Fruit fly (Drosophila melanogaster) whole organism, wandering third instar larva: Measurements from ENCODE around the gene CG15211.

Experiments used
- CG32264 ChIP-seq: fragments of 200-800 bp; sonication (Bioruptor generic); optimal IDR thresholded peaks from 2 replicates; lab custom pipeline; 2016; ENCODE audit warnings: missing biosample characterization, missing genetic modification characterization
- CG9705 ChIP-seq: fragments of 200-800 bp; sonication (Bioruptor generic); optimal IDR thresholded peaks from 2 replicates; lab custom pipeline; 2018; ENCODE audit warnings: missing biosample characterization, mild to moderate bottlenecking, missing genetic modification characterization
- CrebA ChIP-seq: fragments of 200-800 bp; sonication (Bioruptor generic); optimal IDR thresholded peaks from 2 replicates; lab custom pipeline; 2016; ENCODE audit warnings: missing biosample characterization, mild to moderate bottlenecking, missing genetic modification characterization, borderline replicate concordance
- Dif ChIP-seq: fragments of 200-275, 200-300 bp; sonication (Bioruptor generic); optimal IDR thresholded peaks from 2 replicates; lab custom pipeline; 2018; ENCODE audit warnings: missing biosample characterization, missing genetic modification characterization; ENCODE audit not compliant: partially characterized antibody
- GATAd ChIP-seq: sonication (Bioruptor generic); optimal IDR thresholded peaks from 2 replicates; lab custom pipeline; 2016; ENCODE audit warnings: missing biosample characterization, missing genetic modification characterization
- HLH106 ChIP-seq: fragments of 200-800 bp; optimal IDR thresholded peaks from 3 replicates; lab custom pipeline; 2019; ENCODE audit warnings: missing biosample characterization, mild to moderate bottlenecking, missing genetic modification characterization, moderate library complexity
- Hnf4 ChIP-seq: fragments of 200-800 bp; sonication (Bioruptor generic); optimal IDR thresholded peaks from 2 replicates; lab custom pipeline; 2016; ENCODE audit warnings: missing biosample characterization, mild to moderate bottlenecking, missing genetic modification characterization
- Hr78 ChIP-seq: fragments of >200 bp; optimal IDR thresholded peaks from 2 replicates; lab custom pipeline; 2017; ENCODE audit warnings: missing biosample characterization, missing genetic modification characterization
- Hr83 ChIP-seq: fragments of 200-300 bp; sonication (Bioruptor generic); optimal IDR thresholded peaks from 2 replicates; lab custom pipeline; 2016; ENCODE audit warnings: missing biosample characterization, mild to moderate bottlenecking, missing genetic modification characterization, moderate library complexity; ENCODE audit not compliant: poor library complexity, severe bottlenecking
- Mio ChIP-seq: sonication (Bioruptor generic); optimal IDR thresholded peaks from 2 replicates; lab custom pipeline; 2016; ENCODE audit warnings: missing biosample characterization, missing genetic modification characterization
- N ChIP-seq: fragments of >200 bp; optimal IDR thresholded peaks from 2 replicates; lab custom pipeline; 2018; ENCODE audit warnings: missing biosample characterization, missing external identifiers, missing genetic modification characterization
- OdsH ChIP-seq: fragments of 200-800 bp; sonication (Bioruptor generic); optimal IDR thresholded peaks from 2 replicates; lab custom pipeline; 2016; ENCODE audit warnings: missing biosample characterization, mild to moderate bottlenecking, missing genetic modification characterization
- Rel ChIP-seq, 2 experiments: fragments of 200-800 bp; sonication (Bioruptor generic) in 1 of 2; optimal IDR thresholded peaks; 2 replicates in 1 of 2; 3 replicates in 1 of 2; lab custom pipeline; 2016 to 2019; ENCODE audit warnings: mild to moderate bottlenecking in 2 of 2, missing biosample characterization in 2 of 2, missing genetic modification characterization in 2 of 2, moderate library complexity in 1 of 2
- Sp1 ChIP-seq: fragments of 200-800 bp; sonication (Bioruptor generic); optimal IDR thresholded peaks from 3 replicates; lab custom pipeline; 2019; ENCODE audit warnings: missing biosample characterization, mild to moderate bottlenecking, missing genetic modification characterization, moderate library complexity
- Vsx2 ChIP-seq: fragments of 200-300, 225-300 bp; sonication (Bioruptor generic); optimal IDR thresholded peaks from 2 replicates; lab custom pipeline; 2018; ENCODE audit warnings: missing biosample characterization, missing genetic modification characterization; ENCODE audit not compliant: partially characterized antibody
- br ChIP-seq: fragments of 200-800 bp; sonication (Bioruptor generic); optimal IDR thresholded peaks from 2 replicates; lab custom pipeline; 2016; ENCODE audit warnings: missing biosample characterization, missing genetic modification characterization
- brk ChIP-seq: fragments of 200-800 bp; sonication (Bioruptor generic); optimal IDR thresholded peaks from 2 replicates; lab custom pipeline; 2016; ENCODE audit warnings: missing biosample characterization, mild to moderate bottlenecking, missing genetic modification characterization
- dl ChIP-seq, 2 experiments: fragments of 175-275, 200-275 bp in 1 of 2; fragments of 200-275 bp in 1 of 2; sonication (Bioruptor generic); optimal IDR thresholded peaks; lab custom pipeline; 2018; ENCODE audit warnings: mild to moderate bottlenecking in 2 of 2, missing biosample characterization in 2 of 2, missing genetic modification characterization in 2 of 2, moderate library complexity in 2 of 2; ENCODE audit not compliant: partially characterized antibody in 2 of 2, insufficient read depth in 1 of 2
- dmrt93B ChIP-seq: fragments of 200-800 bp; sonication (Bioruptor generic); optimal IDR thresholded peaks from 2 replicates; lab custom pipeline; 2018; ENCODE audit warnings: missing biosample characterization, mild to moderate bottlenecking, missing genetic modification characterization
- dsf ChIP-seq: sonication (Bioruptor generic); optimal IDR thresholded peaks from 2 replicates; lab custom pipeline; 2016; ENCODE audit warnings: missing biosample characterization, missing genetic modification characterization, borderline replicate concordance
- ey ChIP-seq: fragments of 200-800 bp; sonication (Bioruptor generic); optimal IDR thresholded peaks from 2 replicates; lab custom pipeline; 2016; ENCODE audit warnings: missing biosample characterization, missing genetic modification characterization
- foxo ChIP-seq, 2 experiments: fragments of 200-800 bp; sonication (Bioruptor generic); optimal IDR thresholded peaks; 2 replicates in 1 of 2; 3 replicates in 1 of 2; lab custom pipeline; 2016 to 2017; ENCODE audit warnings: missing biosample characterization in 2 of 2, missing genetic modification characterization in 2 of 2
- fru ChIP-seq: fragments of 200-800 bp; sonication (Bioruptor generic); optimal IDR thresholded peaks from 3 replicates; lab custom pipeline; 2016; ENCODE audit warnings: missing biosample characterization, mild to moderate bottlenecking, missing genetic modification characterization
- h ChIP-seq: fragments of 200-800 bp; sonication (Bioruptor generic); optimal IDR thresholded peaks from 3 replicates; lab custom pipeline; 2016; ENCODE audit warnings: missing biosample characterization, mild to moderate bottlenecking, missing genetic modification characterization
- lola ChIP-seq: fragments of >200 bp; optimal IDR thresholded peaks from 2 replicates; lab custom pipeline; 2017; ENCODE audit warnings: missing biosample characterization, missing genetic modification characterization
- pan ChIP-seq: fragments of >200 bp; optimal IDR thresholded peaks from 2 replicates; lab custom pipeline; 2017
- psq ChIP-seq: fragments of 200-800 bp; sonication (Bioruptor generic); optimal IDR thresholded peaks from 3 replicates; lab custom pipeline; 2017; ENCODE audit warnings: missing biosample characterization, mild to moderate bottlenecking, missing genetic modification characterization, moderate library complexity
- rgr ChIP-seq: fragments of 200-800 bp; sonication (Bioruptor generic); optimal IDR thresholded peaks from 3 replicates; lab custom pipeline; 2016; ENCODE audit warnings: missing biosample characterization, mild to moderate bottlenecking, missing genetic modification characterization
- sage ChIP-seq: fragments of 200-800 bp; sonication (Bioruptor generic); optimal IDR thresholded peaks from 2 replicates; lab custom pipeline; 2016; ENCODE audit warnings: missing biosample characterization, mild to moderate bottlenecking, missing genetic modification characterization
- sv ChIP-seq: fragments of 200-800 bp; sonication (Bioruptor generic); optimal IDR thresholded peaks from 3 replicates; lab custom pipeline; 2016; ENCODE audit warnings: missing biosample characterization, missing genetic modification characterization
- tai ChIP-seq: sonication (Bioruptor generic); optimal IDR thresholded peaks from 2 replicates; lab custom pipeline; 2016; ENCODE audit warnings: missing biosample characterization, missing genetic modification characterization
- usp ChIP-seq: fragments of >200 bp; optimal IDR thresholded peaks from 2 replicates; lab custom pipeline; 2017; ENCODE audit warnings: missing biosample characterization, missing genetic modification characterization
- woc ChIP-seq: sonication (Bioruptor generic); optimal IDR thresholded peaks from 2 replicates; lab custom pipeline; 2016; ENCODE audit warnings: missing biosample characterization, mild to moderate bottlenecking, missing genetic modification characterization

Gene CG15211

DNA sequence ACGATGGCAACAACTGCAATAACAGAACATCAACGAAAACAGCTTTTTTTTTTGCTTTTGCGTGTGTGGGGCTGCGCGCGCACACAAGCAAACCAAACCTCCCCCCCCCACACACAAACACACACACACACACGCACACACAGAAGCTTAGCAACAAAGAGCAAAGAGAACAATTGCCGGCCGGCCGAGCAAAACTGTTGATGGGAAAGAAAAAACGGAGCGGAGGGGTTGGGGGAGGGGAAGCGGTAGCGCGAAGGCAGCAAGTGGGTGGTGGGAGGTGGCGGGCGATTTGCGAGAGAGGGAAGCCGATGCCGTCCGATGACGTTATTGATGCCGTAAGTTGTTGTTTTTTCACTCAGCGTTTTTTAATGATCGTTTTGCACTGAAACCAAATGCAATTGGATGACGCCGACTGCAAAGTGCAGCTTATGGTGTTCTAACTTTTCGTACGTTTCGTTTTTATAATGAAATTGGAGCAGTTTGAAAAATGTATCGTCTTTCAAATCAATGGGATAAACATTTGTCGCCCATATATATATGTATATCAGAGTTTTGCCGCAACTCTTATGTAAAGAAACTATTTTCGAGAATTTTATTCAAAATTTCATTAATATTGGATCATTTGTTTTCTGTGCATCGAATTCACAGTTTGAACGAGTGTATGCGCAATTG, 36.5 kb upstream of the CG15211 start:
- TF ChIP-seq foxo (GFP tag; optimal IDR thresholded peaks at IDR 0.05; lab: Kevin White, UChicago) = peak in 1 of 2 experiments; percentile 26
- TF ChIP-seq CrebA (GFP tag; lab: Kevin White, UChicago) = no peak
- TF ChIP-seq Dif = no peak
- TF ChIP-seq usp (GFP tag; lab: Kevin White, UChicago) = no peak
- no peak for TF ChIP-seq OdsH (GFP tag; lab: Kevin White, UChicago)
- no peak for TF ChIP-seq pan (lab: Kevin White, UChicago)
- TF ChIP-seq sv = no peak
- no peak for TF ChIP-seq GATAd (GFP tag; lab: Kevin White, UChicago)
- TF ChIP-seq N = no peak
- TF ChIP-seq dmrt93B = no peak
- no peak for TF ChIP-seq Hnf4 (GFP tag; lab: Kevin White, UChicago)
- no peak for TF ChIP-seq Vsx2 (GFP tag; lab: Kevin White, UChicago)
- TF ChIP-seq psq (GFP tag; lab: Kevin White, UChicago) = peak; percentile 23
- no peak for TF ChIP-seq Rel (GFP tag; optimal IDR thresholded peaks at IDR 0.05; lab: Kevin White, UChicago)
- peak; percentile 5 for TF ChIP-seq Rel (tag; optimal IDR thresholded peaks at IDR 0.05; lab: Kevin White, UChicago)
- no peak for TF ChIP-seq Hr78 (GFP tag; lab: Kevin White, UChicago)
- no peak for TF ChIP-seq CG32264 (GFP tag; lab: Kevin White, UChicago)
- peak; percentile 19 for TF ChIP-seq fru (GFP tag; lab: Kevin White, UChicago)
- TF ChIP-seq tai (GFP tag; lab: Kevin White, UChicago) = no peak
- TF ChIP-seq Sp1 (GFP tag; lab: Kevin White, UChicago) = no peak
- TF ChIP-seq CG9705 = no peak
- no peak for TF ChIP-seq woc (GFP tag; lab: Kevin White, UChicago)
- TF ChIP-seq, all 38 proteins: peak for 4

DNA sequence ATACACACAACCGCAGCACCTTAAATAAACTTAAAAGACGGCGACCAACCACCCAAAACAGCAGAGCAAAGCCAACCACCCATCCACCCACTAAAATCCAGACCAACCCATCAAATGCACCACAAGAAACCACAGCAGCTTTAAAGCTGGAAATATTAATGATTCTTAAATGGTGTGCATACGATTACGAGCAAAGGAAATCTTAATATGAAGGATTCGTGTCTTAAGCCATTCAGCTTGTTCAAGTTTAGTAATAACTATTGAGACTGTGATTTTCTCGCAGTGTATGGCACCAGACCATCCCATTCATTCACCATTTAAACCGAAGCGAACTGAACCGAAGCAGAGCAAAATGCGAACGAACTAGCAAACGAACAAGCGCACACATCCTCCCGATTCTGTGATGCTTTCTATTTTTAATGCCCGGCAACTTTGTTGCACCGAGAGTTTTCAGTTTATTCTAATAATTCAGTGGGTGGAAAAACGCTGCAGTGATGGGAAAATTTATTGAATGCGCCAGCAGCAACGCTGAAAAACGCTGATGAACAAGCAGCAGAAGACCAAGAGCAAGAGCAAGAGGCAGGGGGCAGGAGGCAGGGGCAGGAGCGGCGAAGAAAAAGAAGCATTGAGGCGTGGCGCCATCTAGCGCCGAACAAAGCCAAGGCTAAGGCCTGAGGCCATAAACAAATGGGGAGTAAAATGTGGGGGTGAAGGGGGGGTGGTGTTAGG, 34.8 kb upstream of the CG15211 start:
- no peak for TF ChIP-seq Hr78 (GFP tag; lab: Kevin White, UChicago)
- TF ChIP-seq rgr (GFP tag; lab: Kevin White, UChicago) = peak; percentile 51
- peak in 1 of 2 experiments; percentile 58 for TF ChIP-seq foxo (GFP tag; optimal IDR thresholded peaks at IDR 0.05; lab: Kevin White, UChicago)
- TF ChIP-seq woc (GFP tag; lab: Kevin White, UChicago) = peak; percentile 25
- peak; percentile 8 for TF ChIP-seq OdsH (GFP tag; lab: Kevin White, UChicago)
- TF ChIP-seq GATAd (GFP tag; lab: Kevin White, UChicago) = no peak
- TF ChIP-seq dsf (GFP tag; lab: Kevin White, UChicago) = no peak
- peak; percentile 28 for TF ChIP-seq dmrt93B
- TF ChIP-seq br (GFP tag; lab: Kevin White, UChicago) = peak; percentile 58
- TF ChIP-seq psq (GFP tag; lab: Kevin White, UChicago) = peak; percentile 30
- TF ChIP-seq CG9705 = no peak
- TF ChIP-seq Hr83 (GFP tag; lab: Kevin White, UChicago) = no peak
- peak; percentile 65 for TF ChIP-seq Sp1 (GFP tag; lab: Kevin White, UChicago)
- peak; percentile 53 for TF ChIP-seq h (GFP tag; lab: Kevin White, UChicago)
- peak; percentile 56 for TF ChIP-seq ey (GFP tag; lab: Kevin White, UChicago)
- TF ChIP-seq usp (GFP tag; lab: Kevin White, UChicago) = no peak
- no peak for TF ChIP-seq Mio (GFP tag; lab: Kevin White, UChicago)
- peak; percentile 68 for TF ChIP-seq fru (GFP tag; lab: Kevin White, UChicago)
- TF ChIP-seq sv = peak; percentile 73
- TF ChIP-seq HLH106 (tag; lab: Kevin White, UChicago) = peak; percentile 62
- no peak for TF ChIP-seq sage (GFP tag; lab: Kevin White, UChicago)

DNA sequence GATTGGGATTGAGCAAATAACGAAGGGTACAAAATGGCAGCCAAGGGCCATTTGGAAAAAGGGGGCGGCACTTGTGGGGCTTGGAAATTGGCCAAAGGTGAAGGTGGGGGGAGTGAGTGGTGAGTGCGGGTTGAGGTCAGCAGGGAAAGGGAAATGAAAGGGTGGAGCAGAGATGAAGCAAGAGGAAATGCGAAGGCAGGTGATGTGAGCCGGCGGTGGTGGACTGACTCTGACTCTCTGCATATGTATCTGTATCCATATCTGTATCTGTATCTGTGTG, 34.2 kb upstream of the CG15211 start:
- TF ChIP-seq Hr78 (GFP tag; lab: Kevin White, UChicago) (no peak), Mio (GFP tag; lab: Kevin White, UChicago) (no peak), dsf (GFP tag; lab: Kevin White, UChicago) (no peak), rgr (GFP tag; lab: Kevin White, UChicago) (no peak), lola (GFP tag; lab: Kevin White, UChicago) (no peak), fru (GFP tag; lab: Kevin White, UChicago) (no peak), CG32264 (GFP tag; lab: Kevin White, UChicago) (no peak), dl (GFP tag; optimal IDR thresholded peaks at IDR 0.05; lab: Kevin White, UChicago; ENCODE audit: insufficient read depth in 1 of 2, partially characterized antibody in 2 of 2) (no peak), brk (GFP tag; lab: Kevin White, UChicago) (no peak), sv (no peak)
